Worm (Caenorhabditis elegans): ENCODE measurements around the gene C27D6.1.
"Not testable (repeated sequence)": the region's sequence is repeated elsewhere in the genome, so short reads cannot be mapped to it uniquely, and the experiment has no call there.

C27D6.1 gene

ce11 chrII:5154540-5154939 is 18.0 kb upstream of the C27D6.1 start, which contains the start of gene srb-12:
Gene srb-12, minus strand, starts transcription at chrII:5154640.
- TF ChIP-seq irx-1 (tag; optimal IDR thresholded peaks at IDR 0.05) (no peak), C34B4.2 (tag; optimal IDR thresholded peaks at IDR 0.05) (no peak), ceh-90 (tag; optimal IDR thresholded peaks at IDR 0.05) (no peak), isw-1 (GFP tag; IDR thresholded peaks at IDR 0.05) (no peak), nhr-20 (tag; optimal IDR thresholded peaks at IDR 0.05) (no peak), mef-2 (tag; optimal IDR thresholded peaks at IDR 0.05) (no peak), unc-86 (tag; optimal IDR thresholded peaks at IDR 0.05) (no peak)

ce11 chrII:5156983-5157382 is 15.6 kb upstream of the C27D6.1 start, which contains the start of gene msp-45:
Gene msp-45, minus strand, starts transcription at chrII:5157083.
- no peak for TF ChIP-seq unc-86 (tag; optimal IDR thresholded peaks at IDR 0.05)
- no peak for TF ChIP-seq nhr-237 (tag; optimal IDR thresholded peaks at IDR 0.05)
- no peak for TF ChIP-seq pag-3 (tag; optimal IDR thresholded peaks at IDR 0.05; ENCODE audit: borderline replicate concordance, insufficient read depth)
- TF ChIP-seq unc-98 (GFP tag; IDR thresholded peaks at IDR 0.05): no peak
- no peak for TF ChIP-seq lin-35 (GFP tag; optimal IDR thresholded peaks at IDR 0.05)
- TF ChIP-seq nhr-90 (tag; optimal IDR thresholded peaks at IDR 0.05; ENCODE audit: poor library complexity): no peak
- no peak for TF ChIP-seq snu-23 (GFP tag; optimal IDR thresholded peaks at IDR 0.05)
- no peak for TF ChIP-seq lin-13 (GFP tag; optimal IDR thresholded peaks at IDR 0.05)
- no peak for TF ChIP-seq egl-13 (tag; optimal IDR thresholded peaks at IDR 0.05)
- no peak for TF ChIP-seq lsy-2 (tag; optimal IDR thresholded peaks at IDR 0.05)
- no peak for TF ChIP-seq snpc-4 (tag; optimal IDR thresholded peaks at IDR 0.05)
- TF ChIP-seq egl-27 (tag; optimal IDR thresholded peaks at IDR 0.05): no peak
- no peak for TF ChIP-seq alr-1 (tag; optimal IDR thresholded peaks at IDR 0.05; ENCODE audit: borderline replicate concordance)
- TF ChIP-seq aly-2 (tag; optimal IDR thresholded peaks at IDR 0.05): no peak
- no peak for TF ChIP-seq unc-62 (GFP tag; optimal IDR thresholded peaks at IDR 0.05)
- no peak for TF ChIP-seq ceh-82 (tag; optimal IDR thresholded peaks at IDR 0.05)
- TF ChIP-seq efl-1 (optimal IDR thresholded peaks at IDR 0.05): no peak
- no peak for TF ChIP-seq efl-1 (GFP tag; optimal IDR thresholded peaks at IDR 0.05 in 1 of 2)
- no peak for TF ChIP-seq zip-4 (GFP tag; optimal IDR thresholded peaks at IDR 0.05)
- no peak for TF ChIP-seq lir-3 (tag; optimal IDR thresholded peaks at IDR 0.05; ENCODE audit: poor library complexity)
- no peak for TF ChIP-seq nhr-77 (tag; optimal IDR thresholded peaks at IDR 0.05)

- TF ChIP-seq tlp-1 (tag; optimal IDR thresholded peaks at IDR 0.05): no peak
Observed at ce11 chrII:5157525-5157924, 15.0 kb upstream of the C27D6.1 start, which contains the start of gene srb-13. Gene srb-13, minus strand, starts transcription at chrII:5157625.

- TF ChIP-seq hlh-17 (GFP tag; optimal IDR thresholded peaks at IDR 0.05; ENCODE audit: borderline replicate concordance); C16A3.4 (tag; optimal IDR thresholded peaks at IDR 0.05); nhr-85 (tag): not testable (repeated sequence)
Observed at ce11 chrII:5158774-5159173, 13.8 kb upstream of the C27D6.1 start, which contains the start of gene F58A6.9. Gene F58A6.9, minus strand, starts transcription at chrII:5158874.

- TF ChIP-seq pag-3 (tag; optimal IDR thresholded peaks at IDR 0.05; ENCODE audit: borderline replicate concordance, insufficient read depth) (no peak), unc-30 (tag; optimal IDR thresholded peaks at IDR 0.05) (no peak), swsn-7 (tag; optimal IDR thresholded peaks at IDR 0.05) (no peak), nhr-11 (tag; optimal IDR thresholded peaks at IDR 0.05) (no peak), F16B12.6 (tag; optimal IDR thresholded peaks at IDR 0.05) (no peak), grh-1 (GFP tag; IDR thresholded peaks at IDR 0.05) (no peak), nhr-12 (tag; optimal IDR thresholded peaks at IDR 0.05) (no peak), unc-130 (tag; optimal IDR thresholded peaks at IDR 0.05) (no peak), egl-13 (tag; optimal IDR thresholded peaks at IDR 0.05) (no peak), xbp-1 (tag; optimal IDR thresholded peaks at IDR 0.05) (no peak), ama-1 (optimal IDR thresholded peaks at IDR 0.05) (no peak), aly-2 (tag; optimal IDR thresholded peaks at IDR 0.05) (no peak), nhr-85 (tag) (no peak), lin-13 (GFP tag; optimal IDR thresholded peaks at IDR 0.05) (no peak)
Observed at ce11 chrII:5161102-5161501, 11.4 kb upstream of the C27D6.1 start, which contains the start of gene C27D6.11. Gene C27D6.11, minus strand, starts transcription at chrII:5161202.

Data from whole organism, L1 larva.